Fruit fly (Drosophila melanogaster) whole organism, embryonic: Measurements from ENCODE around the gene Doc2.

Experiments
- Adf1 ChIP-seq: fragments of 200-800 bp; sonication (Bioruptor generic); IDR thresholded peaks from 2 replicates; pipeline ENCODE4 v1.3.6; 2022; ENCODE audit warnings: missing biosample characterization, missing genetic modification characterization
- Bgb ChIP-seq: fragments of 200-800 bp; sonication (Bioruptor generic); IDR thresholded peaks from 2 replicates; pipeline ENCODE4 v1.3.6; 2022; ENCODE audit warnings: missing biosample characterization, missing genetic modification characterization; ENCODE audit not compliant: partially characterized antibody
- Bteb2 ChIP-seq: fragments of 200-800 bp; sonication (Bioruptor generic); optimal IDR thresholded peaks from 2 replicates; lab custom pipeline; 2016; ENCODE audit warnings: missing biosample characterization, missing genetic modification characterization
- CG10321 ChIP-seq: fragments of 200-800 bp; sonication (Bioruptor generic); IDR thresholded peaks from 2 replicates; pipeline ENCODE4 v1.3.6; 2022; ENCODE audit warnings: missing biosample characterization, missing genetic modification characterization
- CG11560 ChIP-seq: fragments of 200-800 bp; sonication (Bioruptor generic); IDR thresholded peaks from 3 replicates; pipeline ENCODE4 v1.3.6; 2022; ENCODE audit warnings: missing biosample characterization, missing genetic modification characterization
- CG12299 ChIP-seq: fragments of 200-800 bp; sonication (Bioruptor generic); optimal IDR thresholded peaks from 2 replicates; lab custom pipeline; 2018; ENCODE audit warnings: missing biosample characterization, mild to moderate bottlenecking, missing genetic modification characterization
- CG1233 ChIP-seq: fragments of 200-800 bp; sonication (Bioruptor generic); optimal IDR thresholded peaks from 4 replicates; lab custom pipeline; 2018; ENCODE audit warnings: missing biosample characterization, mild to moderate bottlenecking, missing genetic modification characterization
- CG12391 ChIP-seq: fragments of 200-800 bp; sonication (Bioruptor generic); optimal IDR thresholded peaks from 3 replicates; lab custom pipeline; 2018; ENCODE audit warnings: missing biosample characterization, mild to moderate bottlenecking, missing genetic modification characterization, moderate library complexity
- CG12744 ChIP-seq: fragments of 200-800 bp; sonication (Bioruptor generic); optimal IDR thresholded peaks from 2 replicates; lab custom pipeline; 2016; ENCODE audit warnings: missing biosample characterization, missing genetic modification characterization
- CG13894 ChIP-seq: fragments of 200-800 bp; sonication (Bioruptor generic); optimal IDR thresholded peaks from 3 replicates; lab custom pipeline; 2018; ENCODE audit warnings: missing biosample characterization, mild to moderate bottlenecking, missing genetic modification characterization, moderate library complexity
- CG14441 ChIP-seq: fragments of 200-800 bp; sonication (Bioruptor generic); IDR thresholded peaks from 2 replicates; pipeline ENCODE4 v1.3.6; 2022; ENCODE audit warnings: missing biosample characterization, missing genetic modification characterization
- CG17359 ChIP-seq: fragments of 200-800 bp; sonication (Bioruptor generic); optimal IDR thresholded peaks from 3 replicates; lab custom pipeline; 2018; ENCODE audit warnings: missing biosample characterization, mild to moderate bottlenecking, missing genetic modification characterization, moderate library complexity
- CG17568 ChIP-seq: fragments of 200-800 bp; sonication (Bioruptor generic); optimal IDR thresholded peaks from 2 replicates; lab custom pipeline; 2018; ENCODE audit warnings: missing biosample characterization, mild to moderate bottlenecking, missing genetic modification characterization, moderate library complexity
- CG17829 ChIP-seq: fragments of 200-800 bp; optimal IDR thresholded peaks from 2 replicates; lab custom pipeline; 2019; ENCODE audit warnings: missing biosample characterization, mild to moderate bottlenecking, missing genetic modification characterization, moderate library complexity
- CG2678 ChIP-seq: fragments of 200-800 bp; sonication (Bioruptor generic); optimal IDR thresholded peaks from 3 replicates; lab custom pipeline; 2019; ENCODE audit warnings: missing biosample characterization, mild to moderate bottlenecking, missing genetic modification characterization, moderate library complexity
- CG3726 ChIP-seq: fragments of 200-800 bp; sonication (Bioruptor generic); IDR thresholded peaks from 3 replicates; pipeline ENCODE4, ENCODE4 v1.3.6; 2022; ENCODE audit warnings: missing biosample characterization, missing genetic modification characterization
- CG4404 ChIP-seq: fragments of 200-800 bp; sonication (Bioruptor generic); IDR thresholded peaks from 2 replicates; pipeline ENCODE4 v1.3.6; 2022; ENCODE audit warnings: missing biosample characterization, missing genetic modification characterization
- CG4730 ChIP-seq: fragments of 200-800 bp; sonication (Bioruptor generic); IDR thresholded peaks from 2 replicates; pipeline ENCODE4 v1.3.6; 2022; ENCODE audit warnings: missing biosample characterization, missing genetic modification characterization
- CG4820 ChIP-seq: fragments of 200-800 bp; sonication (Bioruptor generic); optimal IDR thresholded peaks from 3 replicates; lab custom pipeline; 2016; ENCODE audit warnings: missing biosample characterization, missing genetic modification characterization
- CG5953 ChIP-seq: fragments of 200-800 bp; sonication (Bioruptor generic); IDR thresholded peaks from 2 replicates; pipeline ENCODE4 v1.3.6; 2022; ENCODE audit warnings: missing biosample characterization, missing genetic modification characterization
- CG6654 ChIP-seq: fragments of 200-800 bp; sonication (Bioruptor generic); optimal IDR thresholded peaks from 2 replicates; lab custom pipeline; 2017; ENCODE audit warnings: missing biosample characterization, mild to moderate bottlenecking, missing genetic modification characterization
- CG8089 ChIP-seq: fragments of 200-800 bp; sonication (Bioruptor generic); optimal IDR thresholded peaks from 3 replicates; lab custom pipeline; 2016; ENCODE audit warnings: missing biosample characterization, missing genetic modification characterization
- CG8478 ChIP-seq: fragments of >200 bp; optimal IDR thresholded peaks from 2 replicates; lab custom pipeline; 2018
- CG8924 ChIP-seq: fragments of 200-800 bp; optimal IDR thresholded peaks from 3 replicates; lab custom pipeline; 2019; ENCODE audit warnings: missing biosample characterization, mild to moderate bottlenecking, missing genetic modification characterization, moderate library complexity
- D19B ChIP-seq: fragments of 200-800 bp; sonication (Bioruptor generic); optimal IDR thresholded peaks from 2 replicates; lab custom pipeline; 2017; ENCODE audit warnings: missing biosample characterization, mild to moderate bottlenecking, missing genetic modification characterization
- Dll ChIP-seq: fragments of 200-800 bp; sonication (Bioruptor generic); IDR thresholded peaks from 4 replicates; pipeline ENCODE4 v1.3.6; 2022; ENCODE audit warnings: missing biosample characterization, missing genetic modification characterization; ENCODE audit not compliant: partially characterized antibody
- E2f1 ChIP-seq: fragments of 200-800 bp; sonication (Bioruptor generic); IDR thresholded peaks from 2 replicates; pipeline ENCODE4 v1.3.6; 2022; ENCODE audit warnings: missing biosample characterization, missing genetic modification characterization
- Gsc ChIP-seq: fragments of 200-800 bp; sonication (Bioruptor generic); IDR thresholded peaks from 2 replicates; pipeline ENCODE4 v1.3.6; 2022; ENCODE audit warnings: missing biosample characterization, missing genetic modification characterization
- Hr39 ChIP-seq: fragments of >200 bp; optimal IDR thresholded peaks from 2 replicates; lab custom pipeline; 2017
- Neu2 ChIP-seq: fragments of 200-800 bp; sonication (Bioruptor generic); optimal IDR thresholded peaks from 3 replicates; lab custom pipeline; 2016; ENCODE audit warnings: missing biosample characterization, missing genetic modification characterization, borderline replicate concordance
- Rx ChIP-seq: fragments of 200-800 bp; sonication (Bioruptor generic); IDR thresholded peaks from 2 replicates; pipeline ENCODE4 v1.3.6; 2022; ENCODE audit warnings: missing biosample characterization, missing genetic modification characterization
- Xrp1 ChIP-seq: fragments of 200-800 bp; sonication (Bioruptor generic); IDR thresholded peaks from 2 replicates; pipeline ENCODE4 v1.3.6; 2022; ENCODE audit warnings: missing biosample characterization, missing genetic modification characterization
- aop ChIP-seq: fragments of 200-800 bp; sonication (Bioruptor generic); IDR thresholded peaks from 2 replicates; pipeline ENCODE4 v1.3.6; 2022; ENCODE audit warnings: missing biosample characterization, missing genetic modification characterization
- ash1 ChIP-seq: fragments of 200-800 bp; sonication (Bioruptor generic); optimal IDR thresholded peaks from 2 replicates; lab custom pipeline; 2018; ENCODE audit warnings: missing biosample characterization, mild to moderate bottlenecking, missing genetic modification characterization
- ato ChIP-seq: fragments of 200-800 bp; sonication (Bioruptor generic); IDR thresholded peaks from 2 replicates; pipeline ENCODE4 v1.3.6; 2022; ENCODE audit warnings: missing biosample characterization, missing genetic modification characterization; ENCODE audit not compliant: partially characterized antibody
- az2 ChIP-seq: fragments of 200-800 bp; sonication (Bioruptor generic); optimal IDR thresholded peaks from 3 replicates; lab custom pipeline; 2016; ENCODE audit warnings: missing biosample characterization, missing genetic modification characterization
- bbx ChIP-seq: fragments of 200-800 bp; sonication (Bioruptor generic); IDR thresholded peaks from 2 replicates; pipeline ENCODE4 v1.3.6; 2022; ENCODE audit warnings: missing biosample characterization, missing genetic modification characterization; ENCODE audit not compliant: partially characterized antibody
- croc ChIP-seq: fragments of 200-800 bp; sonication (Bioruptor generic); conservative IDR thresholded peaks from 3 replicates; pipeline ENCODE4 v1.3.6; 2022; ENCODE audit warnings: missing biosample characterization, missing genetic modification characterization
- dati ChIP-seq: fragments of 200-800 bp; sonication (Bioruptor generic); IDR thresholded peaks from 2 replicates; pipeline ENCODE4 v1.3.6; 2022; ENCODE audit warnings: missing biosample characterization, missing genetic modification characterization
- gt ChIP-seq: fragments of 200-800 bp; sonication (Bioruptor generic); IDR thresholded peaks from 2 replicates; pipeline ENCODE4 v1.3.6; 2022; ENCODE audit warnings: missing biosample characterization, missing genetic modification characterization
- hb ChIP-seq: fragments of 200-800 bp; sonication (Bioruptor generic); IDR thresholded peaks from 3 replicates; pipeline ENCODE4 v1.3.6; 2022; ENCODE audit warnings: missing biosample characterization, missing genetic modification characterization; ENCODE audit not compliant: partially characterized antibody
- insv ChIP-seq, 2 experiments: fragments of 200-800 bp; sonication (Bioruptor generic); optimal IDR thresholded peaks; 3 replicates each; lab custom pipeline; 2016 to 2018; ENCODE audit warnings: missing biosample characterization in 2 of 2, missing genetic modification characterization in 2 of 2
- jigr1 ChIP-seq: fragments of 200-800 bp; sonication (Bioruptor generic); IDR thresholded peaks from 3 replicates; pipeline ENCODE4 v1.3.6; 2022; ENCODE audit warnings: missing biosample characterization, missing genetic modification characterization
- mirr ChIP-seq: fragments of 200-800 bp; sonication (Bioruptor generic); optimal IDR thresholded peaks from 3 replicates; lab custom pipeline; 2018; ENCODE audit warnings: missing biosample characterization, mild to moderate bottlenecking, missing genetic modification characterization
- nau ChIP-seq: fragments of 200-800 bp; sonication (Bioruptor generic); optimal IDR thresholded peaks from 3 replicates; lab custom pipeline; 2017; ENCODE audit warnings: missing biosample characterization, mild to moderate bottlenecking, missing genetic modification characterization, missing genetic modification reagents
- pnt ChIP-seq: fragments of 200-800 bp; sonication (Bioruptor generic); optimal IDR thresholded peaks from 3 replicates; lab custom pipeline; 2016; ENCODE audit warnings: missing biosample characterization, missing genetic modification characterization
- row ChIP-seq: fragments of 200-800 bp; sonication (Bioruptor generic); IDR thresholded peaks from 3 replicates; pipeline ENCODE4 v1.3.6; 2022; ENCODE audit warnings: missing biosample characterization, missing genetic modification characterization
- sima ChIP-seq: fragments of 200-800 bp; sonication (Bioruptor generic); optimal IDR thresholded peaks from 2 replicates; lab custom pipeline; 2016; ENCODE audit warnings: missing biosample characterization, missing genetic modification characterization
- wdn ChIP-seq: fragments of 200-800 bp; sonication (Bioruptor generic); IDR thresholded peaks from 2 replicates; pipeline ENCODE4 v1.3.6; 2022; ENCODE audit warnings: missing biosample characterization, missing genetic modification characterization
- zfh2 ChIP-seq: fragments of 200-800 bp; sonication (Bioruptor generic); optimal IDR thresholded peaks from 2 replicates; lab custom pipeline; 2016; ENCODE audit warnings: missing biosample characterization, missing genetic modification characterization

Gene Doc2

DNA sequence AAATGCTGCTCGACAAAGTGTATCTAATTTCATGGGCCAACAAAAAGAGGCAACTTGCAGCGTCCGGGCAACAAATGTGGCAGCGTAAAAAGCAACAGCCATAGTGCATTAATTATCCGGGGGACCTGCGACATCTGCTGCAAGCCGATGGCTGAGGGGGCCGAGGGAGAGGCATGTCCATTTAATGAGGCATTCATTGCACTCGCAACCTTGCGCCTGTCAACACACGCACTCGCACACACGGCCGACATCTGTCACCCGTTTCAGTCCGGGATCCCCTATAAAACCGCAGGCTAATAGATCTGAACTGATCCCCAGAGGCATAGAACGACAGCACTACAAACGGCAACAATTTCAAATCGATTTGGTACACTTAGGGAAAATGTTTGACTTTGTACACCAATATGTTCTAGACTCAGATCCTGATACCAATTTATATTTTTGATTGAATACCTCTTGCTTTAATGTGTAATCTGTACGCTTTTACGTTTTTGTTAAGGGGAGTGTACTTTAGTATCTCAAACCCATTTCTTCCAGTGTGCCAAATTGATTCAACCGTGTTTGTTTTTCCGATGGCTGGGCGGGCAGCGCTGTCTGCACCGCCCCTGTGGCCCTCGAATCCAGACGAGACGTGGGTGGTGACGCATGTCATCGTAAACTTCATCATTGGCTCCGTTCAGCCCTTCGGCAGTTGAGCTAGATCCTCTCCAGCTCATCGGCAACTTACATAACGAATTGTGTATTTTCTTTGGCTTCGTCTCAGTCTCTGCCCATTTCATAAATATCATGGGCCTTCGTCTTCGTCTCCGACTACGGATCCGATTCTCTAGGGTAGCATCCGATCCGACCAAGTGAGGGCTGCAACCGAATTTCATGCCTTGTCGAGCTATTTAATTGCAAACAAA, 7.3 kb downstream of the Doc2 start (continued):
- TF ChIP-seq E2f1 (peak; percentile 72), CG1233 (GFP tag; lab: Kevin White, UChicago) (peak; percentile 81), CG11560 (tag; lab: Robert Waterston, UW) (no peak; the same call in 1 of the 3 replicates), CG13894 (tag; lab: Kevin White, UChicago) (no peak), gt (0 out of 2 replicates have a peak, but pooled peaks have one; percentile 35), CG8089 (GFP tag; lab: Kevin White, UChicago) (peak; percentile 38), Dll (GFP tag; lab: Robert Waterston, UW) (no peak), CG12299 (tag; lab: Kevin White, UChicago) (no peak), CG17829 (peak; percentile 84), Gsc (GFP tag; lab: Robert Waterston, UW) (peak; percentile 71), row (GFP tag; lab: Robert Waterston, UW) (peak; percentile 87), CG12744 (peak; percentile 12), az2 (peak; percentile 72), CG5953 (GFP tag; lab: Robert Waterston, UW) (peak; percentile 45; the same call in 1 of the 2 replicates), CG8924 (tag; lab: Kevin White, UChicago) (peak; percentile 78), CG17568 (GFP tag; lab: Kevin White, UChicago) (no peak), bbx (GFP tag; lab: Robert Waterston, UW) (no peak), Bgb (GFP tag; lab: Robert Waterston, UW) (no peak), CG8478 (lab: Kevin White, UChicago) (no peak), hb (GFP tag; lab: Robert Waterston, UW) (no peak), CG14441 (GFP tag; lab: Robert Waterston, UW) (peak; percentile 60), Bteb2 (GFP tag; lab: Kevin White, UChicago) (peak; percentile 2), sima (GFP tag; lab: Kevin White, UChicago) (no peak), CG6654 (GFP tag; lab: Kevin White, UChicago) (peak; percentile 38), mirr (GFP tag; lab: Kevin White, UChicago) (no peak), nau (no peak), CG3726 (GFP tag; lab: Robert Waterston, UW) (peak; percentile 82; the same call in 2 of the 3 replicates), croc (GFP tag; lab: Robert Waterston, UW) (peak; percentile 85), zfh2 (GFP tag; lab: Kevin White, UChicago) (no peak), dati (GFP tag; lab: Robert Waterston, UW) (no peak), wdn (GFP tag; lab: Robert Waterston, UW) (no peak), Xrp1 (GFP tag; lab: Robert Waterston, UW) (peak; percentile 93), Adf1 (GFP tag; lab: Robert Waterston, UW) (no peak), CG4730 (GFP tag; lab: Robert Waterston, UW) (peak; percentile 68), Neu2 (peak; percentile 49), CG17359 (tag; lab: Kevin White, UChicago) (peak; percentile 73), pnt (GFP tag; lab: Kevin White, UChicago) (peak; percentile 80), D19B (GFP tag; lab: Kevin White, UChicago) (no peak), ash1 (GFP tag; lab: Kevin White, UChicago) (no peak), jigr1 (GFP tag; lab: Robert Waterston, UW) (peak; percentile 59; the same call in 1 of the 3 replicates), Hr39 (lab: Kevin White, UChicago) (no peak), aop (GFP tag; lab: Robert Waterston, UW) (no peak), insv (GFP tag; optimal IDR thresholded peaks at IDR 0.05; lab: Kevin White, UChicago) (no peak), CG2678 (tag; lab: Kevin White, UChicago) (peak; percentile 79), CG4404 (peak; percentile 93), CG4820 (peak; percentile 77), CG10321 (no peak), Rx (GFP tag; lab: Robert Waterston, UW) (peak; percentile 71), ato (GFP tag; lab: Robert Waterston, UW) (no peak), CG12391 (peak; percentile 82)
